Worm (Caenorhabditis elegans) whole organism, midembryonic: ENCODE measurements around the gene C01G6.2.
A peak's percentile ranks its signal among the peaks of the same experiment; 100 is the strongest.

Source experiments
- T22C8.4 ChIP-seq: fragments of 200-800 bp; sonication (Bioruptor generic); IDR thresholded peaks from 2 replicates; pipeline ENCODE4 v1.3.6; 2022; ENCODE audit warnings: missing genetic modification characterization, missing compliant biosample characterization
- cog-1 ChIP-seq: sonication (generic microtip); optimal IDR thresholded peaks from 2 replicates; lab custom pipeline; 2016; ENCODE audit warnings: missing genetic modification characterization, missing compliant biosample characterization
- flt-1 ChIP-seq: fragments of 200-800 bp; sonication (Bioruptor generic); IDR thresholded peaks from 2 replicates; pipeline ENCODE4 v1.3.6; 2022; ENCODE audit warnings: missing genetic modification characterization, missing compliant biosample characterization
- klf-2 ChIP-seq: fragments of 200-800 bp; sonication (Bioruptor generic); conservative IDR thresholded peaks from 2 replicates; pipeline ENCODE4 v1.3.6; 2022; ENCODE audit warnings: missing genetic modification reagents, missing genetic modification characterization, missing compliant biosample characterization
- med-1 ChIP-seq: sonication (generic microtip); optimal IDR thresholded peaks from 2 replicates; lab custom pipeline; 2017; ENCODE audit warnings: missing genetic modification characterization, mild to moderate bottlenecking, missing compliant biosample characterization, antibody characterized with exemption, missing genetic modification reagents; ENCODE audit not compliant: insufficient read depth
- ref-1 ChIP-seq: fragments of 200-800 bp; sonication (Bioruptor generic); conservative IDR thresholded peaks from 2 replicates; pipeline ENCODE4 v1.3.6; 2022; ENCODE audit warnings: missing genetic modification reagents, missing genetic modification characterization, missing compliant biosample characterization
- tab-1 ChIP-seq: fragments of 200-800 bp; sonication (Bioruptor generic); IDR thresholded peaks from 2 replicates; pipeline ENCODE4 v1.3.6; 2022; ENCODE audit warnings: missing genetic modification characterization, missing compliant biosample characterization
- ztf-23 ChIP-seq: fragments of 200-800 bp; sonication (Bioruptor generic); IDR thresholded peaks from 2 replicates; pipeline ENCODE4 v1.3.6; 2022; ENCODE audit warnings: missing genetic modification reagents, missing genetic modification characterization, missing compliant biosample characterization
- ztf-29 ChIP-seq: fragments of 200-800 bp; sonication (Bioruptor generic); IDR thresholded peaks from 2 replicates; pipeline ENCODE4 v1.3.6; 2022; ENCODE audit warnings: missing genetic modification reagents, missing genetic modification characterization, missing compliant biosample characterization

Gene C01G6.2

ce11 chrII:9236972-9237371 lies 29.9 kb upstream of the C01G6.2 start:
- no peak for TF ChIP-seq med-1 (GFP tag; lab: Kevin White, UChicago)
- no peak for TF ChIP-seq T22C8.4
- no peak for TF ChIP-seq ref-1 (GFP tag; lab: Robert Waterston, UW)
- no peak for TF ChIP-seq cog-1 (tag; lab: Kevin White, UChicago)
- no peak for TF ChIP-seq klf-2
- TF ChIP-seq tab-1 (GFP tag; lab: Robert Waterston, UW) = no peak
- TF ChIP-seq flt-1 (GFP tag; lab: Robert Waterston, UW) = no peak

ce11 chrII:9237719-9238118 lies 29.1 kb upstream of the C01G6.2 start:
- no peak for TF ChIP-seq ztf-29 (GFP tag; lab: Robert Waterston, UW)
- TF ChIP-seq T22C8.4 = no peak
- no peak for TF ChIP-seq ztf-23 (GFP tag; lab: Robert Waterston, UW)
- no peak for TF ChIP-seq cog-1 (tag; lab: Kevin White, UChicago)
- TF ChIP-seq flt-1 (GFP tag; lab: Robert Waterston, UW) = no peak
- TF ChIP-seq med-1 (GFP tag; lab: Kevin White, UChicago) = no peak

- TF ChIP-seq cog-1 (tag; lab: Kevin White, UChicago) = no peak
- no peak for TF ChIP-seq ztf-29 (GFP tag; lab: Robert Waterston, UW)
- no peak for TF ChIP-seq ztf-23 (GFP tag; lab: Robert Waterston, UW)
- TF ChIP-seq flt-1 (GFP tag; lab: Robert Waterston, UW) = no peak
- TF ChIP-seq klf-2 = no peak
- no peak for TF ChIP-seq ref-1 (GFP tag; lab: Robert Waterston, UW)
- no peak for TF ChIP-seq med-1 (GFP tag; lab: Kevin White, UChicago)
- no peak for TF ChIP-seq tab-1 (GFP tag; lab: Robert Waterston, UW)
- no peak for TF ChIP-seq T22C8.4
Measured at ce11 chrII:9241610-9242009, 25.2 kb upstream of the C01G6.2 start.

ce11 chrII:9242804-9243203 lies 24.1 kb upstream of the C01G6.2 start:
- TF ChIP-seq ztf-29 (GFP tag; lab: Robert Waterston, UW) = no peak
- TF ChIP-seq klf-2 = no peak
- no peak for TF ChIP-seq med-1 (GFP tag; lab: Kevin White, UChicago)
- no peak for TF ChIP-seq tab-1 (GFP tag; lab: Robert Waterston, UW)
- TF ChIP-seq T22C8.4 = no peak
- no peak for TF ChIP-seq flt-1 (GFP tag; lab: Robert Waterston, UW)
- TF ChIP-seq cog-1 (tag; lab: Kevin White, UChicago) = no peak
- no peak for TF ChIP-seq ref-1 (GFP tag; lab: Robert Waterston, UW)
- no peak for TF ChIP-seq ztf-23 (GFP tag; lab: Robert Waterston, UW)

ce11 chrII:9246648-9247047 lies 20.2 kb upstream of the C01G6.2 start, which contains the start of gene T26C5.5:
Gene T26C5.5 (minus strand): TSS chrII:9246748.
- TF ChIP-seq tab-1 (GFP tag; lab: Robert Waterston, UW) (no peak), ztf-23 (GFP tag; lab: Robert Waterston, UW) (no peak), klf-2 (no peak), ztf-29 (GFP tag; lab: Robert Waterston, UW) (no peak), cog-1 (tag; lab: Kevin White, UChicago) (no peak), flt-1 (GFP tag; lab: Robert Waterston, UW) (no peak), T22C8.4 (no peak), med-1 (GFP tag; lab: Kevin White, UChicago) (no peak), ref-1 (GFP tag; lab: Robert Waterston, UW) (no peak)

ce11 chrII:9250422-9250821 lies 16.4 kb upstream of the C01G6.2 start, which contains the start of gene T26C5.4:
Gene T26C5.4 (minus strand): TSS chrII:9250522.
- TF ChIP-seq ztf-23 (GFP tag; lab: Robert Waterston, UW) (no peak), ztf-29 (GFP tag; lab: Robert Waterston, UW) (no peak), klf-2 (no peak), med-1 (GFP tag; lab: Kevin White, UChicago) (no peak), ref-1 (GFP tag; lab: Robert Waterston, UW) (no peak), flt-1 (GFP tag; lab: Robert Waterston, UW) (no peak)

- TF ChIP-seq klf-2 (no peak), ref-1 (GFP tag; lab: Robert Waterston, UW) (no peak), tab-1 (GFP tag; lab: Robert Waterston, UW) (no peak), T22C8.4 (no peak), med-1 (GFP tag; lab: Kevin White, UChicago) (no peak), flt-1 (GFP tag; lab: Robert Waterston, UW) (no peak), ztf-23 (GFP tag; lab: Robert Waterston, UW) (no peak), ztf-29 (GFP tag; lab: Robert Waterston, UW) (no peak), cog-1 (tag; lab: Kevin White, UChicago) (no peak)
Measured at ce11 chrII:9251529-9251928, 15.3 kb upstream of the C01G6.2 start.

- no peak for TF ChIP-seq T22C8.4
- TF ChIP-seq tab-1 (GFP tag; lab: Robert Waterston, UW) = no peak
- no peak for TF ChIP-seq ref-1 (GFP tag; lab: Robert Waterston, UW)
- no peak for TF ChIP-seq cog-1 (tag; lab: Kevin White, UChicago)
- no peak for TF ChIP-seq ztf-29 (GFP tag; lab: Robert Waterston, UW)
- TF ChIP-seq klf-2 = no peak
- TF ChIP-seq ztf-23 (GFP tag; lab: Robert Waterston, UW) = no peak
- TF ChIP-seq med-1 (GFP tag; lab: Kevin White, UChicago) = no peak
- TF ChIP-seq flt-1 (GFP tag; lab: Robert Waterston, UW) = no peak
Measured at ce11 chrII:9254187-9254586, 12.7 kb upstream of the C01G6.2 start, which contains the start of gene nlp-82. Gene nlp-82 (minus strand): TSS chrII:9254287.

- TF ChIP-seq flt-1 (GFP tag; lab: Robert Waterston, UW) (peak; percentile 52), cog-1 (tag; lab: Kevin White, UChicago) (peak; percentile 9), T22C8.4 (0 out of 2 replicates have a peak, but pooled peaks have one; percentile 11), med-1 (GFP tag; lab: Kevin White, UChicago) (no peak)
Measured at ce11 chrII:9258034-9258556, 8.8 kb upstream of the C01G6.2 start.
